Fruit fly (Drosophila melanogaster): ENCODE data around the gene tnc.

DNA sequence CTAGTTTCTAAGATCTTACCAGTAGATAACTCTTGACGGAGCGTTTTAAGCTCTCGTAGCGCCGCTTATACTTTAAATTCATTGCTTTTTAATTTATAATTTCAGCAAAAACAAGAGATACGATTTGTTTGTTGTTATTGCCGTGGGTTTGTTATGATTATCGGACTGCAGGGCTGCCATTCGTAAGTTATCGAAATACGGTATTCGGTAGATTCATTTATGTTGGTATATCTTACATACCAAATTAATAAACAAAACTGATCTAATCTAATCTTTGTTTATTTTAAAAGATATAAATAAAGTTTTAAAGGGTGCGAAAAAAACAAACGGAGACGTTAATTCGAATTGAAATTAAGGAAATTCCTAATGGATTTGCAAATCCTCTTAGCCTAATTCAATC, 71.8 kb downstream of the tnc start, which contains the start of the genes CG31111 and stac:
- TF ChIP-seq foxo (GFP tag; optimal IDR thresholded peaks at IDR 0.05) (no peak), h (GFP tag; optimal IDR thresholded peaks at IDR 0.05) (no peak), Abd-B (GFP tag; optimal IDR thresholded peaks at IDR 0.05) (no peak), usp (GFP tag; optimal IDR thresholded peaks at IDR 0.05) (no peak), Hnf4 (GFP tag; optimal IDR thresholded peaks at IDR 0.05) (no peak)
